Worm (Caenorhabditis elegans) whole organism, L1 larva: ENCODE results near the gene tomm-70.

ENCODE experiments used
- C04F5.9 ChIP-seq: sonication (generic microtip); optimal IDR thresholded peaks from 2 replicates; lab custom pipeline; 2016; ENCODE audit warnings: missing genetic modification characterization, missing compliant biosample characterization
- C34B4.2 ChIP-seq: sonication (generic microtip); optimal IDR thresholded peaks from 2 replicates; lab custom pipeline; 2017; ENCODE audit warnings: mild to moderate bottlenecking, missing genetic modification characterization, missing compliant biosample characterization
- Y116A8C.19 ChIP-seq: sonication (generic microtip); optimal IDR thresholded peaks from 2 replicates; lab custom pipeline; 2016; ENCODE audit warnings: missing compliant biosample characterization, missing genetic modification characterization, borderline replicate concordance
- alr-1 ChIP-seq: fragments of 200-800 bp; sonication (Bioruptor generic); optimal IDR thresholded peaks from 2 replicates; lab custom pipeline; 2018; ENCODE audit warnings: borderline replicate concordance, mild to moderate bottlenecking, missing genetic modification characterization, missing compliant biosample characterization
- ama-1 ChIP-seq: fragments of 150-350 bp; optimal IDR thresholded peaks from 2 replicates; lab custom pipeline; 2014
- blmp-1 ChIP-seq: fragments of 150-350 bp; optimal IDR thresholded peaks from 2 replicates; lab custom pipeline; 2014; ENCODE audit warnings: missing biosample characterization, missing genetic modification characterization
- ceh-63 ChIP-seq: fragments of 200-800 bp; sonication (Bioruptor generic); optimal IDR thresholded peaks from 2 replicates; lab custom pipeline; 2018; ENCODE audit warnings: mild to moderate bottlenecking, missing genetic modification characterization, missing compliant biosample characterization
- ceh-8 ChIP-seq: fragments of 200-800 bp; sonication (Bioruptor generic); optimal IDR thresholded peaks from 2 replicates; lab custom pipeline; 2018; ENCODE audit warnings: mild to moderate bottlenecking, missing genetic modification characterization, moderate library complexity, missing compliant biosample characterization
- dsc-1 ChIP-seq: sonication (generic microtip); optimal IDR thresholded peaks from 2 replicates; lab custom pipeline; 2016; ENCODE audit warnings: mild to moderate bottlenecking, missing genetic modification characterization, missing compliant biosample characterization
- efl-1 ChIP-seq, 4 experiments: fragments of 150-350 bp; optimal IDR thresholded peaks in 3 of 4; peaks in 1 of 4; 1 replicate in 1 of 4; 2 replicates in 3 of 4; lab custom pipeline; 2014; ENCODE audit warnings: missing biosample characterization in 2 of 4, missing genetic modification characterization in 2 of 4, missing genetic modification reagents in 2 of 4
- efl-3 ChIP-seq: fragments of 200-800 bp; sonication (Bioruptor generic); optimal IDR thresholded peaks from 2 replicates; lab custom pipeline; 2018; ENCODE audit warnings: mild to moderate bottlenecking, missing genetic modification characterization, missing compliant biosample characterization
- egl-13 ChIP-seq: sonication (generic microtip); optimal IDR thresholded peaks from 2 replicates; lab custom pipeline; 2016; ENCODE audit warnings: missing genotype, missing genetic modification reagents, missing genetic modification characterization, missing compliant biosample characterization
- egl-27 ChIP-seq, 2 experiments: fragments of 150-350 bp in 1 of 2; sonication (generic microtip); optimal IDR thresholded peaks; 3 replicates each; lab custom pipeline; 2017 to 2018; ENCODE audit warnings: missing biosample characterization in 2 of 2, missing genetic modification characterization in 2 of 2, missing genetic modification reagents in 2 of 2
- elt-2 ChIP-seq: sonication (generic microtip); optimal IDR thresholded peaks from 2 replicates; lab custom pipeline; 2016; ENCODE audit warnings: missing genetic modification characterization, mild to moderate bottlenecking, inconsistent platforms, missing compliant biosample characterization, missing genetic modification reagents
- fkh-4 ChIP-seq: sonication (generic microtip); optimal IDR thresholded peaks from 2 replicates; lab custom pipeline; 2016; ENCODE audit warnings: missing compliant biosample characterization, missing genetic modification characterization, borderline replicate concordance
- hlh-4 ChIP-seq: sonication (generic microtip); optimal IDR thresholded peaks from 2 replicates; lab custom pipeline; 2016; ENCODE audit warnings: mild to moderate bottlenecking, missing genetic modification characterization, missing compliant biosample characterization
- hpl-2 ChIP-seq: fragments of 150-350 bp; optimal IDR thresholded peaks from 2 replicates; lab custom pipeline; 2014; ENCODE audit warnings: missing biosample characterization, missing genetic modification reagents, missing genetic modification characterization
- isw-1 ChIP-seq: fragments of 200-800 bp; sonication (Bioruptor generic); IDR thresholded peaks from 2 replicates; pipeline ENCODE4 v1.3.6; 2022; ENCODE audit warnings: missing genetic modification characterization, missing compliant biosample characterization
- lin-13 ChIP-seq: fragments of 150-350 bp; optimal IDR thresholded peaks from 2 replicates; lab custom pipeline; 2014; ENCODE audit warnings: missing biosample characterization, missing genetic modification reagents, missing genetic modification characterization
- lin-14 ChIP-seq: fragments of 200-800 bp; sonication (Bioruptor generic); optimal IDR thresholded peaks from 2 replicates; lab custom pipeline; 2018; ENCODE audit warnings: mild to moderate bottlenecking, missing genetic modification characterization, moderate library complexity, missing compliant biosample characterization
- lin-15B ChIP-seq: fragments of 150-350 bp; sonication (generic microtip); optimal IDR thresholded peaks from 3 replicates; lab custom pipeline; 2014; ENCODE audit warnings: missing biosample characterization, missing genetic modification characterization
- lsy-2 ChIP-seq, 2 experiments: fragments of 150-350 bp; optimal IDR thresholded peaks; 2 replicates each; lab custom pipeline; 2014; ENCODE audit warnings: missing biosample characterization in 2 of 2, missing genetic modification characterization in 2 of 2
- mab-9 ChIP-seq: fragments of 200-800 bp; sonication (Bioruptor generic); IDR thresholded peaks from 2 replicates; pipeline ENCODE4 v1.3.6; 2022; ENCODE audit warnings: missing genetic modification reagents, missing genetic modification characterization, missing compliant biosample characterization
- mdl-1 ChIP-seq, 2 experiments: fragments of 150-350 bp; optimal IDR thresholded peaks; 2 replicates each; lab custom pipeline; 2014 to 2017; ENCODE audit warnings: missing biosample characterization in 2 of 2, missing genetic modification characterization in 2 of 2, inconsistent platforms in 1 of 2
- mef-2 ChIP-seq: fragments of 150-350 bp; optimal IDR thresholded peaks from 2 replicates; lab custom pipeline; 2014; ENCODE audit warnings: missing biosample characterization, missing genetic modification characterization
- mep-1 ChIP-seq: fragments of 150-350 bp; optimal IDR thresholded peaks from 2 replicates; lab custom pipeline; 2014; ENCODE audit warnings: missing biosample characterization, missing genetic modification characterization
- nhr-11 ChIP-seq: fragments of 150-350 bp; optimal IDR thresholded peaks from 2 replicates; lab custom pipeline; 2014; ENCODE audit warnings: missing biosample characterization, missing genetic modification characterization
- nhr-19 ChIP-seq: fragments of 200-800 bp; sonication (Bioruptor generic); conservative IDR thresholded peaks from 2 replicates; pipeline ENCODE4 v1.3.6; 2022; ENCODE audit warnings: missing genetic modification characterization, missing compliant biosample characterization
- nhr-20 ChIP-seq: sonication (generic microtip); optimal IDR thresholded peaks from 2 replicates; lab custom pipeline; 2016; ENCODE audit warnings: mild to moderate bottlenecking, missing genetic modification characterization, missing compliant biosample characterization
- nhr-237 ChIP-seq: fragments of 150-350 bp; optimal IDR thresholded peaks from 2 replicates; lab custom pipeline; 2014; ENCODE audit warnings: missing biosample characterization, missing genetic modification characterization
- nhr-28 ChIP-seq: fragments of 150-350 bp; optimal IDR thresholded peaks from 2 replicates; lab custom pipeline; 2014; ENCODE audit warnings: missing biosample characterization, missing genetic modification characterization
- nhr-47 ChIP-seq: sonication (generic microtip); optimal IDR thresholded peaks from 2 replicates; lab custom pipeline; 2016; ENCODE audit warnings: mild to moderate bottlenecking, missing genetic modification characterization, moderate library complexity, missing compliant biosample characterization
- nhr-71 ChIP-seq: sonication (generic microtip); optimal IDR thresholded peaks from 2 replicates; lab custom pipeline; 2016; ENCODE audit warnings: mild to moderate bottlenecking, missing genetic modification characterization, moderate library complexity, missing compliant biosample characterization
- nhr-76 ChIP-seq: sonication (generic microtip); optimal IDR thresholded peaks from 2 replicates; lab custom pipeline; 2017; ENCODE audit warnings: missing biosample characterization, missing genetic modification characterization
- nhr-84 ChIP-seq: sonication (generic microtip); optimal IDR thresholded peaks from 2 replicates; lab custom pipeline; 2017; ENCODE audit warnings: missing biosample characterization, missing genetic modification characterization
- pqm-1 ChIP-seq: sonication (generic microtip); optimal IDR thresholded peaks from 3 replicates; lab custom pipeline; 2017; ENCODE audit warnings: missing biosample characterization, missing genetic modification characterization
- rnt-1 ChIP-seq: sonication (generic microtip); optimal IDR thresholded peaks from 2 replicates; lab custom pipeline; 2016; ENCODE audit warnings: mild to moderate bottlenecking, missing genetic modification characterization, moderate library complexity, missing compliant biosample characterization
- skn-1 ChIP-seq: fragments of 150-350 bp; optimal IDR thresholded peaks from 2 replicates; lab custom pipeline; 2014; ENCODE audit warnings: missing biosample characterization, missing genetic modification characterization
- snu-23 ChIP-seq: sonication (generic microtip); optimal IDR thresholded peaks from 2 replicates; lab custom pipeline; 2016; ENCODE audit warnings: missing genetic modification characterization, missing compliant biosample characterization
- sox-4 ChIP-seq: sonication (generic microtip); optimal IDR thresholded peaks from 2 replicates; lab custom pipeline; 2016; ENCODE audit warnings: missing genetic modification characterization, missing compliant biosample characterization
- sup-37 ChIP-seq: fragments of 200-800 bp; sonication (Bioruptor generic); optimal IDR thresholded peaks from 2 replicates; lab custom pipeline; 2018; ENCODE audit warnings: mild to moderate bottlenecking, missing genetic modification characterization, missing compliant biosample characterization
- swsn-7 ChIP-seq: sonication (generic microtip); optimal IDR thresholded peaks from 2 replicates; lab custom pipeline; 2016; ENCODE audit warnings: missing genetic modification characterization, missing compliant biosample characterization
- tbx-2 ChIP-seq: sonication (generic microtip); optimal IDR thresholded peaks from 2 replicates; lab custom pipeline; 2016; ENCODE audit warnings: missing genetic modification characterization, missing compliant biosample characterization
- unc-130 ChIP-seq: fragments of 150-350 bp; optimal IDR thresholded peaks from 2 replicates; lab custom pipeline; 2017; ENCODE audit warnings: missing biosample characterization, missing genetic modification characterization, inconsistent platforms
- unc-30 ChIP-seq: sonication (generic microtip); optimal IDR thresholded peaks from 2 replicates; lab custom pipeline; 2017; ENCODE audit warnings: missing biosample characterization, missing genetic modification characterization
- zag-1 ChIP-seq: fragments of 150-350 bp; optimal IDR thresholded peaks from 2 replicates; lab custom pipeline; 2014; ENCODE audit warnings: missing biosample characterization, missing genetic modification characterization
- zip-4 ChIP-seq: fragments of 200-800 bp; sonication (Bioruptor generic); optimal IDR thresholded peaks from 2 replicates; lab custom pipeline; 2018; ENCODE audit warnings: mild to moderate bottlenecking, missing genetic modification characterization, moderate library complexity, missing compliant biosample characterization
- ztf-4 ChIP-seq: fragments of 150-350 bp; optimal IDR thresholded peaks from 2 replicates; lab custom pipeline; 2014; ENCODE audit warnings: missing biosample characterization, missing genetic modification characterization

The tomm-70 gene

DNA sequence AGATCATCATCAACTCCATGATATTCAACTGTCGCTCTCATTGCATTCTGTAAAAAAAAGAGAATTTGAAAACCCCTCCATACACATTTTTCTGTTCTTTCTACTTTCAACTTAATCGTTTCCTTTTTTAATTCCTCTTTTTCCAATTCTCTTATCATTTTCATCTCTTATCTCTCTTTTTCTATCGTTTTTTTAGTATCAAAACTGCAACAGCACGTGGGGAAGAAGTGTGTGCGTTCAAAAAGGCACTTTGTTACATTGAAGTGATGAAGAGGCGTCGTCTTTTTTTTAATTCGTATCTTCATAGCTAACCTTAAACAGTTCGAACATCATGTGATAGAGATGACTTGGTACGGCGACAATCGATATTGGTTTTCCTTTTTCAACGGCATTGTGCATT lies 15.4 kb downstream of the tomm-70 start (continued):
- no peak for TF ChIP-seq hlh-4 (tag; lab: Kevin White, UChicago)
- no peak for TF ChIP-seq unc-30
- TF ChIP-seq isw-1, result no peak
- no peak for TF ChIP-seq mef-2
- TF ChIP-seq C04F5.9 (tag; lab: Kevin White, UChicago), result no peak
- TF ChIP-seq egl-13 (tag; lab: Kevin White, UChicago), result no peak
- TF ChIP-seq fkh-4 (tag; lab: Kevin White, UChicago), result no peak
- peak in 1 of 2 experiments; percentile 84 for TF ChIP-seq mdl-1 (tag; optimal IDR thresholded peaks at IDR 0.05; lab: Kevin White, UChicago)
- no peak for TF ChIP-seq Y116A8C.19 (tag; lab: Kevin White, UChicago)
- peak; percentile 31 for TF ChIP-seq tbx-2 (tag; lab: Kevin White, UChicago)
- TF ChIP-seq nhr-237 (tag; lab: Kevin White, UChicago), result no peak
- peak; percentile 11 for TF ChIP-seq unc-130 (tag; lab: Kevin White, UChicago)
- no peak for TF ChIP-seq ztf-4 (tag; lab: Kevin White, UChicago)
- peak; percentile 82 for TF ChIP-seq elt-2
- TF ChIP-seq nhr-11 (tag; lab: Kevin White, UChicago), result no peak
- TF ChIP-seq C34B4.2 (tag; lab: Kevin White, UChicago), result no peak
- peak in 1 of 2 experiments; percentile 39 for TF ChIP-seq efl-1 (optimal IDR thresholded peaks at IDR 0.05; lab: Kevin White, UChicago)
- TF ChIP-seq efl-1 (GFP tag; optimal IDR thresholded peaks at IDR 0.05 in 1 of 2; lab: Kevin White, UChicago), result peak; percentile 23 to 93
- TF ChIP-seq nhr-20 (tag; lab: Kevin White, UChicago), result peak; percentile 72
- no peak for TF ChIP-seq skn-1
- TF ChIP-seq blmp-1 (tag; lab: Kevin White, UChicago), result peak; percentile 74
- TF ChIP-seq alr-1 (tag; lab: Kevin White, UChicago), result no peak
- no peak for TF ChIP-seq sup-37
- no peak for TF ChIP-seq lin-15B (tag; lab: Kevin White, UChicago)
- peak; percentile 5 for TF ChIP-seq mep-1 (tag; lab: Kevin White, UChicago)
- no peak for TF ChIP-seq lin-13 (GFP tag; lab: Kevin White, UChicago)
- TF ChIP-seq egl-27 (tag; optimal IDR thresholded peaks at IDR 0.05; lab: Kevin White, UChicago), result no peak
- peak; percentile 86 for TF ChIP-seq lin-14 (GFP tag; lab: Kevin White, UChicago)
- no peak for TF ChIP-seq ceh-63 (GFP tag; lab: Kevin White, UChicago)
- TF ChIP-seq nhr-47 (tag; lab: Kevin White, UChicago), result peak; percentile 10
- TF ChIP-seq dsc-1, result no peak
- no peak for TF ChIP-seq nhr-76 (tag; lab: Kevin White, UChicago)
- peak; percentile 64 for TF ChIP-seq nhr-71 (tag; lab: Kevin White, UChicago)
- TF ChIP-seq rnt-1 (tag; lab: Kevin White, UChicago), result no peak
- TF ChIP-seq swsn-7, result no peak
- TF ChIP-seq ceh-8 (GFP tag; lab: Kevin White, UChicago), result no peak
- peak; percentile 30; the same call in 1 of the 2 replicates for TF ChIP-seq nhr-19 (GFP tag; lab: Robert Waterston, UW)
- no peak for TF ChIP-seq mab-9 (GFP tag; lab: Robert Waterston, UW)
- TF ChIP-seq nhr-84 (tag; lab: Kevin White, UChicago), result no peak
- no peak for TF ChIP-seq hpl-2 (GFP tag; lab: Kevin White, UChicago)
- TF ChIP-seq zip-4 (GFP tag; lab: Kevin White, UChicago), result no peak
- TF ChIP-seq lsy-2 (tag; optimal IDR thresholded peaks at IDR 0.05; lab: Kevin White, UChicago), result peak in 1 of 2 experiments; percentile 43
- no peak for TF ChIP-seq efl-3 (GFP tag; lab: Kevin White, UChicago)
- peak; percentile 10 for TF ChIP-seq pqm-1 (tag; lab: Kevin White, UChicago)
- TF ChIP-seq nhr-28 (tag; lab: Kevin White, UChicago), result no peak
- TF ChIP-seq snu-23 (GFP tag; lab: Kevin White, UChicago), result peak; percentile 70
- TF ChIP-seq ama-1 (lab: Kevin White, UChicago), result no peak
- no peak for TF ChIP-seq sox-4
- TF ChIP-seq zag-1, result no peak
- TF ChIP-seq, all 84 proteins: peak for 21
